Worm (Caenorhabditis elegans) whole organism, L1 larva: ENCODE data around the gene klc-1.

ENCODE experiments used
- C16A3.4 ChIP-seq: fragments of 150-350 bp; optimal IDR thresholded peaks from 2 replicates; lab custom pipeline; 2014; ENCODE audit warnings: missing biosample characterization, missing genetic modification characterization
- F16B12.6 ChIP-seq: fragments of 150-350 bp; optimal IDR thresholded peaks from 2 replicates; lab custom pipeline; 2014; ENCODE audit warnings: missing biosample characterization, missing genetic modification characterization
- aly-2 ChIP-seq: fragments of 150-350 bp; optimal IDR thresholded peaks from 2 replicates; lab custom pipeline; 2014; ENCODE audit warnings: missing biosample characterization, missing genetic modification characterization
- ama-1 ChIP-seq: fragments of 150-350 bp; optimal IDR thresholded peaks from 2 replicates; lab custom pipeline; 2014
- blmp-1 ChIP-seq: fragments of 150-350 bp; optimal IDR thresholded peaks from 2 replicates; lab custom pipeline; 2014; ENCODE audit warnings: missing biosample characterization, missing genetic modification characterization
- ceh-63 ChIP-seq: fragments of 200-800 bp; sonication (Bioruptor generic); optimal IDR thresholded peaks from 2 replicates; lab custom pipeline; 2018; ENCODE audit warnings: mild to moderate bottlenecking, missing genetic modification characterization, missing compliant biosample characterization
- ceh-8 ChIP-seq: fragments of 200-800 bp; sonication (Bioruptor generic); optimal IDR thresholded peaks from 2 replicates; lab custom pipeline; 2018; ENCODE audit warnings: mild to moderate bottlenecking, missing genetic modification characterization, moderate library complexity, missing compliant biosample characterization
- ceh-82 ChIP-seq, 3 experiments: fragments of 150-350 bp in 1 of 3; sonication (generic microtip) in 2 of 3; optimal IDR thresholded peaks; 2 replicates each; lab custom pipeline; 2014 to 2017; ENCODE audit warnings: missing biosample characterization in 3 of 3, missing genetic modification characterization in 3 of 3
- ceh-88 ChIP-seq: fragments of 200-800 bp; sonication (Bioruptor generic); IDR thresholded peaks from 2 replicates; pipeline ENCODE4 v1.3.6; 2022; ENCODE audit warnings: missing genetic modification characterization, missing compliant biosample characterization
- ceh-90 ChIP-seq: sonication (generic microtip); optimal IDR thresholded peaks from 2 replicates; lab custom pipeline; 2016; ENCODE audit warnings: missing genetic modification characterization, missing compliant biosample characterization
- ces-1 ChIP-seq: fragments of 150-350 bp; optimal IDR thresholded peaks from 2 replicates; lab custom pipeline; 2014; ENCODE audit warnings: missing biosample characterization, missing genetic modification reagents, missing genetic modification characterization
- dpl-1 ChIP-seq, 3 experiments: fragments of 150-350 bp in 2 of 3; sonication (generic microtip) in 1 of 3; optimal IDR thresholded peaks; 2 replicates each; lab custom pipeline; 2014 to 2017; ENCODE audit warnings: missing biosample characterization in 3 of 3, missing genetic modification characterization in 3 of 3, missing genetic modification reagents in 3 of 3
- efl-1 ChIP-seq, 4 experiments: fragments of 150-350 bp; optimal IDR thresholded peaks in 3 of 4; peaks in 1 of 4; 1 replicate in 1 of 4; 2 replicates in 3 of 4; lab custom pipeline; 2014; ENCODE audit warnings: missing biosample characterization in 2 of 4, missing genetic modification characterization in 2 of 4, missing genetic modification reagents in 2 of 4
- egl-13 ChIP-seq: sonication (generic microtip); optimal IDR thresholded peaks from 2 replicates; lab custom pipeline; 2016; ENCODE audit warnings: missing genotype, missing genetic modification reagents, missing genetic modification characterization, missing compliant biosample characterization
- egl-27 ChIP-seq, 2 experiments: fragments of 150-350 bp in 1 of 2; sonication (generic microtip); optimal IDR thresholded peaks; 3 replicates each; lab custom pipeline; 2017 to 2018; ENCODE audit warnings: missing biosample characterization in 2 of 2, missing genetic modification characterization in 2 of 2, missing genetic modification reagents in 2 of 2
- elt-3 ChIP-seq, 6 experiments: fragments of 150-350 bp in 1 of 6; sonication (generic microtip); optimal IDR thresholded peaks; 2 replicates each; lab custom pipeline; 2017 to 2018; ENCODE audit warnings: missing biosample characterization in 6 of 6, missing genetic modification characterization in 6 of 6, inconsistent platforms in 1 of 6
- fkh-10 ChIP-seq: sonication (generic microtip); optimal IDR thresholded peaks from 2 replicates; lab custom pipeline; 2017; ENCODE audit warnings: missing biosample characterization, missing genetic modification reagents, missing genetic modification characterization
- fkh-8 ChIP-seq: sonication (generic microtip); optimal IDR thresholded peaks from 2 replicates; lab custom pipeline; 2016; ENCODE audit warnings: mild to moderate bottlenecking, missing genetic modification characterization, missing compliant biosample characterization
- fos-1 ChIP-seq: fragments of 150-350 bp; optimal IDR thresholded peaks from 2 replicates; lab custom pipeline; 2014; ENCODE audit warnings: missing biosample characterization, missing genetic modification characterization
- grh-1 ChIP-seq: fragments of 200-800 bp; sonication (Bioruptor generic); IDR thresholded peaks from 2 replicates; pipeline ENCODE4 v1.3.6; 2022; ENCODE audit warnings: missing genetic modification reagents, missing genetic modification characterization, missing compliant biosample characterization
- hlh-17 ChIP-seq: fragments of 200-800 bp; sonication (Bioruptor generic); optimal IDR thresholded peaks from 2 replicates; lab custom pipeline; 2018; ENCODE audit warnings: missing genetic modification characterization, mild to moderate bottlenecking, missing compliant biosample characterization, moderate library complexity, borderline replicate concordance
- hpl-2 ChIP-seq: fragments of 150-350 bp; optimal IDR thresholded peaks from 2 replicates; lab custom pipeline; 2014; ENCODE audit warnings: missing biosample characterization, missing genetic modification reagents, missing genetic modification characterization
- irx-1 ChIP-seq: sonication (generic microtip); optimal IDR thresholded peaks from 2 replicates; lab custom pipeline; 2016; ENCODE audit warnings: missing genetic modification characterization, missing compliant biosample characterization
- isw-1 ChIP-seq: fragments of 200-800 bp; sonication (Bioruptor generic); IDR thresholded peaks from 2 replicates; pipeline ENCODE4 v1.3.6; 2022; ENCODE audit warnings: missing genetic modification characterization, missing compliant biosample characterization
- jun-1 ChIP-seq: fragments of 150-350 bp; optimal IDR thresholded peaks from 2 replicates; lab custom pipeline; 2014; ENCODE audit warnings: missing biosample characterization, missing genetic modification reagents, missing genetic modification characterization
- lin-13 ChIP-seq: fragments of 150-350 bp; optimal IDR thresholded peaks from 2 replicates; lab custom pipeline; 2014; ENCODE audit warnings: missing biosample characterization, missing genetic modification reagents, missing genetic modification characterization
- lin-15B ChIP-seq: fragments of 150-350 bp; sonication (generic microtip); optimal IDR thresholded peaks from 3 replicates; lab custom pipeline; 2014; ENCODE audit warnings: missing biosample characterization, missing genetic modification characterization
- lin-35 ChIP-seq, 2 experiments: fragments of 150-350 bp; optimal IDR thresholded peaks; 2 replicates each; lab custom pipeline; 2014; ENCODE audit warnings: missing biosample characterization in 2 of 2, missing genetic modification characterization in 2 of 2, missing genetic modification reagents in 2 of 2
- lsy-2 ChIP-seq, 2 experiments: fragments of 150-350 bp; optimal IDR thresholded peaks; 2 replicates each; lab custom pipeline; 2014; ENCODE audit warnings: missing biosample characterization in 2 of 2, missing genetic modification characterization in 2 of 2
- mef-2 ChIP-seq: fragments of 150-350 bp; optimal IDR thresholded peaks from 2 replicates; lab custom pipeline; 2014; ENCODE audit warnings: missing biosample characterization, missing genetic modification characterization
- nhr-20 ChIP-seq: sonication (generic microtip); optimal IDR thresholded peaks from 2 replicates; lab custom pipeline; 2016; ENCODE audit warnings: mild to moderate bottlenecking, missing genetic modification characterization, missing compliant biosample characterization
- nhr-28 ChIP-seq: fragments of 150-350 bp; optimal IDR thresholded peaks from 2 replicates; lab custom pipeline; 2014; ENCODE audit warnings: missing biosample characterization, missing genetic modification characterization
- nhr-47 ChIP-seq: sonication (generic microtip); optimal IDR thresholded peaks from 2 replicates; lab custom pipeline; 2016; ENCODE audit warnings: mild to moderate bottlenecking, missing genetic modification characterization, moderate library complexity, missing compliant biosample characterization
- nhr-71 ChIP-seq: sonication (generic microtip); optimal IDR thresholded peaks from 2 replicates; lab custom pipeline; 2016; ENCODE audit warnings: mild to moderate bottlenecking, missing genetic modification characterization, moderate library complexity, missing compliant biosample characterization
- nhr-76 ChIP-seq: sonication (generic microtip); optimal IDR thresholded peaks from 2 replicates; lab custom pipeline; 2017; ENCODE audit warnings: missing biosample characterization, missing genetic modification characterization
- nhr-85 ChIP-seq: sonication (generic microtip); peaks from one replicate; lab custom pipeline; 2016; ENCODE audit warnings: missing genetic modification characterization, inconsistent platforms, missing compliant biosample characterization
- pag-3 ChIP-seq: sonication (generic microtip); optimal IDR thresholded peaks from 2 replicates; lab custom pipeline; 2017; ENCODE audit warnings: missing genetic modification characterization, mild to moderate bottlenecking, missing compliant biosample characterization, antibody characterized with exemption, borderline replicate concordance; ENCODE audit not compliant: insufficient read depth
- pax-3 ChIP-seq: fragments of 200-800 bp; sonication (Bioruptor generic); optimal IDR thresholded peaks from 2 replicates; lab custom pipeline; 2018; ENCODE audit warnings: mild to moderate bottlenecking, missing genetic modification characterization, moderate library complexity, missing compliant biosample characterization
- snpc-4 ChIP-seq: fragments of 150-350 bp; optimal IDR thresholded peaks from 2 replicates; lab custom pipeline; 2014; ENCODE audit warnings: missing biosample characterization, missing genetic modification characterization
- snu-23 ChIP-seq: sonication (generic microtip); optimal IDR thresholded peaks from 2 replicates; lab custom pipeline; 2016; ENCODE audit warnings: missing genetic modification characterization, missing compliant biosample characterization
- sox-4 ChIP-seq: sonication (generic microtip); optimal IDR thresholded peaks from 2 replicates; lab custom pipeline; 2016; ENCODE audit warnings: missing genetic modification characterization, missing compliant biosample characterization
- sptf-1 ChIP-seq: fragments of 150-350 bp; optimal IDR thresholded peaks from 2 replicates; lab custom pipeline; 2014; ENCODE audit warnings: missing biosample characterization, missing genetic modification characterization
- swsn-7 ChIP-seq: sonication (generic microtip); optimal IDR thresholded peaks from 2 replicates; lab custom pipeline; 2016; ENCODE audit warnings: missing genetic modification characterization, missing compliant biosample characterization
- tlp-1 ChIP-seq: fragments of 150-350 bp; optimal IDR thresholded peaks from 2 replicates; lab custom pipeline; 2014; ENCODE audit warnings: missing biosample characterization, missing genetic modification characterization
- unc-30 ChIP-seq: sonication (generic microtip); optimal IDR thresholded peaks from 2 replicates; lab custom pipeline; 2017; ENCODE audit warnings: missing biosample characterization, missing genetic modification characterization
- unc-62 ChIP-seq: fragments of 150-350 bp; optimal IDR thresholded peaks from 2 replicates; lab custom pipeline; 2014; ENCODE audit warnings: missing biosample characterization, missing genetic modification reagents, missing genetic modification characterization
- unc-86 ChIP-seq: sonication (generic microtip); optimal IDR thresholded peaks from 2 replicates; lab custom pipeline; 2016; ENCODE audit warnings: missing genetic modification characterization, missing compliant biosample characterization
- unc-98 ChIP-seq: fragments of 200-800 bp; sonication (Bioruptor generic); IDR thresholded peaks from 2 replicates; pipeline ENCODE4 v1.3.6; 2022; ENCODE audit warnings: missing genetic modification characterization, missing compliant biosample characterization
- vab-15 ChIP-seq: sonication (generic microtip); optimal IDR thresholded peaks from 2 replicates; lab custom pipeline; 2017; ENCODE audit warnings: missing genotype, mild to moderate bottlenecking, missing genetic modification characterization, missing compliant biosample characterization
- xbp-1 ChIP-seq: sonication (generic microtip); optimal IDR thresholded peaks from 2 replicates; lab custom pipeline; 2016; ENCODE audit warnings: missing genetic modification characterization, missing compliant biosample characterization
- zip-4 ChIP-seq: fragments of 200-800 bp; sonication (Bioruptor generic); optimal IDR thresholded peaks from 2 replicates; lab custom pipeline; 2018; ENCODE audit warnings: mild to moderate bottlenecking, missing genetic modification characterization, moderate library complexity, missing compliant biosample characterization

Gene klc-1

ce11 chrIV:11094974-11095373 is 11.4 kb downstream of the klc-1 start, which contains the start of gene M7.8 (continued):
- TF ChIP-seq nhr-47 (tag; lab: Kevin White, UChicago) (peak; percentile 18), fkh-10 (GFP tag; lab: Kevin White, UChicago) (peak; percentile 78), zip-4 (GFP tag; lab: Kevin White, UChicago) (no peak), unc-62 (GFP tag; lab: Kevin White, UChicago) (no peak), grh-1 (GFP tag; lab: Robert Waterston, UW) (no peak)

- TF ChIP-seq fos-1 (tag; lab: Kevin White, UChicago) (no peak), ceh-8 (no peak), ceh-90 (no peak), ceh-88 (GFP tag; lab: Robert Waterston, UW) (no peak), sptf-1 (tag; lab: Kevin White, UChicago) (no peak), pag-3 (no peak), nhr-76 (tag; lab: Kevin White, UChicago) (no peak), elt-3 (tag; optimal IDR thresholded peaks at IDR 0.05; lab: Kevin White, UChicago) (no peak), efl-1 (optimal IDR thresholded peaks at IDR 0.05; lab: Kevin White, UChicago) (no peak), efl-1 (GFP tag; optimal IDR thresholded peaks at IDR 0.05 in 1 of 2; lab: Kevin White, UChicago) (no peak), xbp-1 (tag; lab: Kevin White, UChicago) (peak; percentile 1), unc-86 (tag; lab: Kevin White, UChicago) (no peak), unc-62 (GFP tag; lab: Kevin White, UChicago) (no peak), fkh-8 (tag; lab: Kevin White, UChicago) (peak; percentile 48), ama-1 (lab: Kevin White, UChicago) (no peak), nhr-85 (no peak), nhr-20 (tag; lab: Kevin White, UChicago) (peak; percentile 47), nhr-47 (tag; lab: Kevin White, UChicago) (peak; percentile 34), irx-1 (no peak), hlh-17 (GFP tag; lab: Kevin White, UChicago) (no peak), pax-3 (tag; lab: Kevin White, UChicago) (no peak), lin-15B (no peak), ceh-82 (tag; optimal IDR thresholded peaks at IDR 0.05; lab: Kevin White, UChicago) (peak in 1 of 3 experiments; percentile 7), unc-98 (GFP tag; lab: Robert Waterston, UW) (no peak), hpl-2 (GFP tag; lab: Kevin White, UChicago) (no peak), isw-1 (no peak), sox-4 (tag; lab: Kevin White, UChicago) (no peak), aly-2 (tag; lab: Kevin White, UChicago) (no peak), dpl-1 (GFP tag; optimal IDR thresholded peaks at IDR 0.05; lab: Kevin White, UChicago) (no peak), snu-23 (GFP tag; lab: Kevin White, UChicago) (peak; percentile 37), snpc-4 (no peak), lin-35 (GFP tag; optimal IDR thresholded peaks at IDR 0.05; lab: Kevin White, UChicago) (no peak), ces-1 (GFP tag; lab: Kevin White, UChicago) (no peak), C16A3.4 (tag; lab: Kevin White, UChicago) (no peak), ceh-63 (GFP tag; lab: Kevin White, UChicago) (no peak), mef-2 (tag; lab: Kevin White, UChicago) (no peak), nhr-28 (tag; lab: Kevin White, UChicago) (no peak), lsy-2 (tag; optimal IDR thresholded peaks at IDR 0.05; lab: Kevin White, UChicago) (peak in 1 of 2 experiments; percentile 12), F16B12.6 (tag; lab: Kevin White, UChicago) (no peak), lin-13 (GFP tag; lab: Kevin White, UChicago) (no peak), tlp-1 (no peak), egl-13 (tag; lab: Kevin White, UChicago) (no peak), jun-1 (tag; lab: Kevin White, UChicago) (no peak), swsn-7 (peak; percentile 20), egl-27 (tag; optimal IDR thresholded peaks at IDR 0.05; lab: Kevin White, UChicago) (no peak), unc-30 (tag; lab: Kevin White, UChicago) (no peak), blmp-1 (tag; lab: Kevin White, UChicago) (no peak), nhr-71 (tag; lab: Kevin White, UChicago) (peak; percentile 69), vab-15 (tag; lab: Kevin White, UChicago) (no peak)
Measured at ce11 chrIV:11097795-11098194, 14.3 kb downstream of the klc-1 start, which contains the start of gene M7.12. M7.12 (minus strand) TSS chrIV:11097982.
